Fruit fly (Drosophila melanogaster) whole organism, embryonic: ENCODE data around the gene wisp.
A peak's percentile ranks its signal among the peaks of the same experiment; 100 is the strongest.

ENCODE experiments used
- Atf-2 ChIP-seq: fragments of 200-800 bp; sonication (Bioruptor generic); optimal IDR thresholded peaks from 2 replicates; lab custom pipeline; 2016; ENCODE audit warnings: missing biosample characterization, missing genetic modification characterization
- B-H2 ChIP-seq: fragments of 200-800 bp; sonication (Bioruptor generic); optimal IDR thresholded peaks from 2 replicates; lab custom pipeline; 2018; ENCODE audit warnings: missing biosample characterization, mild to moderate bottlenecking, missing genetic modification characterization
- Bgb ChIP-seq: fragments of 200-800 bp; sonication (Bioruptor generic); IDR thresholded peaks from 2 replicates; pipeline ENCODE4 v1.3.6; 2022; ENCODE audit warnings: missing biosample characterization, missing genetic modification characterization; ENCODE audit not compliant: partially characterized antibody
- CG10462 ChIP-seq: fragments of 200-800 bp; sonication (Bioruptor generic); optimal IDR thresholded peaks from 2 replicates; lab custom pipeline; 2016; ENCODE audit warnings: missing biosample characterization, missing genetic modification characterization
- CG11247 ChIP-seq: fragments of 200-800 bp; sonication (Bioruptor generic); IDR thresholded peaks from 2 replicates; pipeline ENCODE4 v1.3.6; 2022; ENCODE audit warnings: missing biosample characterization, missing genetic modification characterization
- CG1233 ChIP-seq: fragments of 200-800 bp; sonication (Bioruptor generic); optimal IDR thresholded peaks from 4 replicates; lab custom pipeline; 2018; ENCODE audit warnings: missing biosample characterization, mild to moderate bottlenecking, missing genetic modification characterization
- CG12769 ChIP-seq: fragments of 200-800 bp; sonication (Bioruptor generic); optimal IDR thresholded peaks from 2 replicates; lab custom pipeline; 2019; ENCODE audit warnings: missing biosample characterization, mild to moderate bottlenecking, missing genetic modification characterization, moderate library complexity
- CG13424 ChIP-seq: fragments of 200-800 bp; sonication (Bioruptor generic); optimal IDR thresholded peaks from 2 replicates; lab custom pipeline; 2019; ENCODE audit warnings: missing biosample characterization, mild to moderate bottlenecking, missing genetic modification characterization, moderate library complexity
- CG1603 ChIP-seq: fragments of 200-800 bp; sonication (Bioruptor generic); optimal IDR thresholded peaks from 2 replicates; lab custom pipeline; 2019; ENCODE audit warnings: missing biosample characterization, mild to moderate bottlenecking, missing genetic modification characterization, moderate library complexity
- CG1792 ChIP-seq: fragments of 200-800 bp; sonication (Bioruptor generic); optimal IDR thresholded peaks from 2 replicates; lab custom pipeline; 2016; ENCODE audit warnings: missing biosample characterization, missing genetic modification characterization
- CG18476 ChIP-seq: fragments of 200-800 bp; sonication (Bioruptor generic); optimal IDR thresholded peaks from 2 replicates; lab custom pipeline; 2016; ENCODE audit warnings: missing biosample characterization, mild to moderate bottlenecking, missing genetic modification characterization
- CG18619 ChIP-seq: fragments of 200-800 bp; sonication (Bioruptor generic); optimal IDR thresholded peaks from 3 replicates; lab custom pipeline; 2017; ENCODE audit warnings: missing biosample characterization, mild to moderate bottlenecking, missing genetic modification characterization
- CG18764 ChIP-seq: fragments of 200-800 bp; sonication (Bioruptor generic); optimal IDR thresholded peaks from 3 replicates; lab custom pipeline; 2016; ENCODE audit warnings: missing biosample characterization, missing genetic modification characterization
- CG2129 ChIP-seq: fragments of 200-800 bp; sonication (Bioruptor generic); IDR thresholded peaks from 2 replicates; pipeline ENCODE4 v1.3.6; 2022; ENCODE audit warnings: missing biosample characterization, missing genetic modification characterization; ENCODE audit not compliant: partially characterized antibody
- CG2199 ChIP-seq: fragments of 200-800 bp; sonication (Bioruptor generic); IDR thresholded peaks from 3 replicates; pipeline ENCODE4 v1.3.6; 2022; ENCODE audit warnings: missing biosample characterization, missing genetic modification characterization
- CG2678 ChIP-seq: fragments of 200-800 bp; sonication (Bioruptor generic); optimal IDR thresholded peaks from 3 replicates; lab custom pipeline; 2019; ENCODE audit warnings: missing biosample characterization, mild to moderate bottlenecking, missing genetic modification characterization, moderate library complexity
- CG2889 ChIP-seq: fragments of 200-800 bp; sonication (Bioruptor generic); IDR thresholded peaks from 3 replicates; pipeline ENCODE4 v1.3.6; 2022; ENCODE audit warnings: missing biosample characterization, missing genetic modification characterization
- CG32532 ChIP-seq: fragments of 200-800 bp; sonication (Bioruptor generic); IDR thresholded peaks from 2 replicates; pipeline ENCODE4 v1.3.6; 2022; ENCODE audit warnings: missing biosample characterization, missing genetic modification characterization
- CG3281 ChIP-seq: fragments of 200-800 bp; sonication (Bioruptor generic); optimal IDR thresholded peaks from 3 replicates; lab custom pipeline; 2017; ENCODE audit warnings: missing biosample characterization, mild to moderate bottlenecking, missing genetic modification characterization
- CG34224 ChIP-seq: fragments of 200-800 bp; sonication (Bioruptor generic); IDR thresholded peaks from 3 replicates; pipeline ENCODE4 v1.3.6; 2022; ENCODE audit warnings: missing biosample characterization, missing genetic modification characterization; ENCODE audit not compliant: partially characterized antibody
- CG3726 ChIP-seq: fragments of 200-800 bp; sonication (Bioruptor generic); IDR thresholded peaks from 3 replicates; pipeline ENCODE4, ENCODE4 v1.3.6; 2022; ENCODE audit warnings: missing biosample characterization, missing genetic modification characterization
- CG4360 ChIP-seq: fragments of 200-800 bp; sonication (Bioruptor generic); IDR thresholded peaks from 2 replicates; pipeline ENCODE4 v1.3.6; 2022; ENCODE audit warnings: missing biosample characterization, missing genetic modification characterization
- CG4707 ChIP-seq: fragments of 200-800 bp; sonication (Bioruptor generic); optimal IDR thresholded peaks from 2 replicates; lab custom pipeline; 2018; ENCODE audit warnings: missing biosample characterization, mild to moderate bottlenecking, missing genetic modification characterization, moderate library complexity
- CG6175 ChIP-seq: fragments of 200-800 bp; sonication (Bioruptor generic); IDR thresholded peaks from 3 replicates; pipeline ENCODE4 v1.3.6; 2022; ENCODE audit warnings: missing biosample characterization, missing genetic modification characterization
- CG8281 ChIP-seq: fragments of 200-800 bp; sonication (Bioruptor generic); optimal IDR thresholded peaks from 2 replicates; lab custom pipeline; 2018; ENCODE audit warnings: missing biosample characterization, mild to moderate bottlenecking, missing genetic modification characterization, moderate library complexity
- CG8765 ChIP-seq: fragments of 200-800 bp; sonication (Bioruptor generic); IDR thresholded peaks from 2 replicates; pipeline ENCODE4 v1.3.6; 2022; ENCODE audit warnings: missing biosample characterization, missing genetic modification characterization
- Dbx ChIP-seq: fragments of 200-800 bp; sonication (Bioruptor generic); IDR thresholded peaks from 3 replicates; pipeline ENCODE4 v1.3.6; 2022; ENCODE audit warnings: missing biosample characterization, missing genetic modification characterization
- Ets97D ChIP-seq: fragments of 200-800 bp; sonication (Bioruptor generic); optimal IDR thresholded peaks from 3 replicates; lab custom pipeline; 2016; ENCODE audit warnings: missing biosample characterization, missing genetic modification characterization
- Neu2 ChIP-seq: fragments of 200-800 bp; sonication (Bioruptor generic); optimal IDR thresholded peaks from 3 replicates; lab custom pipeline; 2016; ENCODE audit warnings: missing biosample characterization, missing genetic modification characterization, borderline replicate concordance
- Nf-YA ChIP-seq: fragments of 200-800 bp; sonication (Bioruptor generic); IDR thresholded peaks from 2 replicates; pipeline ENCODE4 v1.3.6; 2022; ENCODE audit warnings: missing biosample characterization, missing genetic modification characterization
- bab2 ChIP-seq: fragments of 200-800 bp; sonication (Bioruptor generic); optimal IDR thresholded peaks from 2 replicates; lab custom pipeline; 2016; ENCODE audit warnings: missing biosample characterization, missing genetic modification characterization
- br ChIP-seq: fragments of >200 bp; optimal IDR thresholded peaks from 2 replicates; lab custom pipeline; 2017
- caup ChIP-seq: fragments of 200-800 bp; sonication (Bioruptor generic); optimal IDR thresholded peaks from 3 replicates; lab custom pipeline; 2017; ENCODE audit warnings: missing biosample characterization, mild to moderate bottlenecking, missing genetic modification characterization, moderate library complexity; ENCODE audit not compliant: severe bottlenecking
- crp ChIP-seq, 2 experiments: fragments of 200-800 bp; sonication (Bioruptor generic); optimal IDR thresholded peaks; 2 replicates in 1 of 2; 3 replicates in 1 of 2; lab custom pipeline; 2017; ENCODE audit warnings: missing biosample characterization in 2 of 2, missing genetic modification characterization in 2 of 2, mild to moderate bottlenecking in 1 of 2, moderate library complexity in 1 of 2
- cwo ChIP-seq: fragments of 200-800 bp; sonication (Bioruptor generic); optimal IDR thresholded peaks from 3 replicates; lab custom pipeline; 2017; ENCODE audit warnings: missing biosample characterization, missing genetic modification characterization, mild to moderate bottlenecking, moderate library complexity, missing genetic modification reagents
- esg ChIP-seq: fragments of 200-800 bp; sonication (Bioruptor generic); conservative IDR thresholded peaks from 2 replicates; pipeline ENCODE4 v1.3.6; 2022; ENCODE audit warnings: missing biosample characterization, missing genetic modification characterization
- fd102C ChIP-seq: fragments of 200-800 bp; sonication (Bioruptor generic); optimal IDR thresholded peaks from 2 replicates; lab custom pipeline; 2018; ENCODE audit warnings: missing biosample characterization, mild to moderate bottlenecking, missing genetic modification characterization, moderate library complexity
- fd64A ChIP-seq: fragments of 200-800 bp; sonication (Bioruptor generic); optimal IDR thresholded peaks from 3 replicates; lab custom pipeline; 2018; ENCODE audit warnings: missing biosample characterization, mild to moderate bottlenecking, missing genetic modification characterization
- mam ChIP-seq: fragments of 200-800 bp; sonication (Bioruptor generic); optimal IDR thresholded peaks from 3 replicates; lab custom pipeline; 2016; ENCODE audit warnings: missing biosample characterization, missing genetic modification characterization
- nerfin-1 ChIP-seq: fragments of 200-800 bp; sonication (Bioruptor generic); optimal IDR thresholded peaks from 3 replicates; lab custom pipeline; 2019; ENCODE audit warnings: missing biosample characterization, mild to moderate bottlenecking, missing genetic modification characterization, moderate library complexity
- nerfin-2 ChIP-seq: fragments of 200-800 bp; sonication (Bioruptor generic); IDR thresholded peaks from 2 replicates; pipeline ENCODE4 v1.3.6; 2022; ENCODE audit warnings: missing biosample characterization, missing genetic modification characterization; ENCODE audit not compliant: partially characterized antibody
- nmo ChIP-seq: fragments of 200-800 bp; sonication (Bioruptor generic); optimal IDR thresholded peaks from 2 replicates; lab custom pipeline; 2018; ENCODE audit warnings: missing biosample characterization, mild to moderate bottlenecking, missing genetic modification characterization, moderate library complexity
- odd ChIP-seq: fragments of 200-800 bp; sonication (Bioruptor generic); optimal IDR thresholded peaks from 2 replicates; lab custom pipeline; 2017; ENCODE audit warnings: missing biosample characterization, mild to moderate bottlenecking, missing genetic modification characterization
- pfk ChIP-seq: fragments of 200-800 bp; sonication (Bioruptor generic); optimal IDR thresholded peaks from 2 replicates; lab custom pipeline; 2018; ENCODE audit warnings: missing biosample characterization, mild to moderate bottlenecking, missing genetic modification characterization, moderate library complexity
- ro ChIP-seq: fragments of 200-800 bp; sonication (Bioruptor generic); IDR thresholded peaks from 2 replicates; pipeline ENCODE4 v1.3.6; 2022; ENCODE audit warnings: missing biosample characterization, missing genetic modification characterization
- schlank ChIP-seq: fragments of 200-800 bp; sonication (Bioruptor generic); optimal IDR thresholded peaks from 2 replicates; lab custom pipeline; 2018; ENCODE audit warnings: missing biosample characterization, mild to moderate bottlenecking, missing genetic modification characterization
- shn ChIP-seq: fragments of 200-800 bp; sonication (Bioruptor generic); optimal IDR thresholded peaks from 3 replicates; lab custom pipeline; 2016; ENCODE audit warnings: missing biosample characterization, missing genetic modification characterization
- slbo ChIP-seq: fragments of 200-800 bp; sonication (Bioruptor generic); IDR thresholded peaks from 2 replicates; pipeline ENCODE4 v1.3.6; 2022; ENCODE audit warnings: missing biosample characterization, missing genetic modification characterization
- toy ChIP-seq: fragments of 200-800 bp; sonication (Bioruptor generic); IDR thresholded peaks from 2 replicates; pipeline ENCODE4 v1.3.6; 2022; ENCODE audit warnings: missing biosample characterization, missing genetic modification characterization
- tup ChIP-seq: fragments of 200-800 bp; sonication (Bioruptor generic); optimal IDR thresholded peaks from 2 replicates; lab custom pipeline; 2016; ENCODE audit warnings: missing biosample characterization, mild to moderate bottlenecking, missing genetic modification characterization, moderate library complexity
- vvl ChIP-seq: fragments of 200-800 bp; sonication (Bioruptor generic); IDR thresholded peaks from 2 replicates; pipeline ENCODE4 v1.3.6; 2022; ENCODE audit warnings: missing biosample characterization, missing genetic modification characterization

Gene wisp

DNA sequence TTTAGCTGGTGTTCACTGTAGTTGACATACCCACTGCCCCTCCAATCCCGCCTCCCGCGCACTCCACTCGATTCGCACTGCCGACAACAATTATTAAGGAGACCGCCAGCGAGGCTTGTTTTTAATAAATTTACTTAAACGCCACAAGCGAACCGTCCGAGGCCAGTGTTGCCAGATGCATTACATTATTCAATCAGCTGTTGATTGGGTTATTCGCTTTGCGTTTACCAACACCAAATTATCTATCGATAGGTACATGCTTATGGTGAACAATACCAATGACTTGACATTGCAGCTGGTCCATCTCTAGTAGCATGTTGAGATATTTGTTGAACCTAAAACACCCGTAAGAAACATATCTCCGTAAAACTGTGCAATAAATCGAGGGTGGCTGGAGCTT lies 6.8 kb upstream of the wisp start, which contains the start of the genes CG10353 and SelG (continued):
- no peak for TF ChIP-seq CG11247 (GFP tag; lab: Robert Waterston, UW)
- TF ChIP-seq nerfin-2 (GFP tag; lab: Robert Waterston, UW): peak; percentile 56; the same call in 1 of the 2 replicates
- TF ChIP-seq Neu2 (GFP tag; lab: Kevin White, UChicago): no peak
- peak; percentile 27 for TF ChIP-seq CG18764 (GFP tag; lab: Kevin White, UChicago)
- TF ChIP-seq fd64A (GFP tag; lab: Kevin White, UChicago): no peak
- TF ChIP-seq Bgb (GFP tag; lab: Robert Waterston, UW): peak; percentile 90
- TF ChIP-seq Atf-2 (GFP tag; lab: Kevin White, UChicago): no peak
- peak; percentile 36 for TF ChIP-seq pfk
- TF ChIP-seq tup: peak; percentile 10
- no peak for TF ChIP-seq CG18476 (GFP tag; lab: Kevin White, UChicago)
- TF ChIP-seq CG8281 (tag; lab: Kevin White, UChicago): no peak
- TF ChIP-seq schlank (tag; lab: Kevin White, UChicago): no peak
- no peak for TF ChIP-seq CG8765 (GFP tag; lab: Robert Waterston, UW)
- TF ChIP-seq CG6175 (GFP tag; lab: Robert Waterston, UW): no peak
- TF ChIP-seq shn: no peak
- TF ChIP-seq slbo (GFP tag; lab: Robert Waterston, UW): peak; percentile 63
- no peak for TF ChIP-seq Dbx (GFP tag; lab: Robert Waterston, UW)
- TF ChIP-seq br (lab: Kevin White, UChicago): no peak
- peak; percentile 32 for TF ChIP-seq caup (GFP tag; lab: Kevin White, UChicago)
- TF ChIP-seq CG2889: no peak
- TF ChIP-seq CG10462 (GFP tag; lab: Kevin White, UChicago): no peak
- no peak for TF ChIP-seq Nf-YA (GFP tag; lab: Robert Waterston, UW)
- no peak for TF ChIP-seq CG32532
- peak; percentile 94 for TF ChIP-seq CG34224 (GFP tag; lab: Robert Waterston, UW)
- peak; percentile 13 for TF ChIP-seq CG13424
- TF ChIP-seq fd102C (GFP tag; lab: Kevin White, UChicago): no peak
- no peak for TF ChIP-seq cwo
- peak; percentile 80 for TF ChIP-seq CG1603
- TF ChIP-seq CG2199: peak; percentile 28; the same call in 1 of the 3 replicates
- peak; percentile 72 for TF ChIP-seq mam (GFP tag; lab: Kevin White, UChicago)
- no peak for TF ChIP-seq ro
- TF ChIP-seq nmo (GFP tag; lab: Kevin White, UChicago): peak; percentile 39
- TF ChIP-seq toy (GFP tag; lab: Robert Waterston, UW): no peak
- TF ChIP-seq bab2 (GFP tag; lab: Kevin White, UChicago): peak; percentile 37
- no peak for TF ChIP-seq esg (GFP tag; lab: Robert Waterston, UW)
- TF ChIP-seq CG2678 (tag; lab: Kevin White, UChicago): peak; percentile 13
- TF ChIP-seq nerfin-1: peak; percentile 48
- peak; percentile 65 for TF ChIP-seq Ets97D (GFP tag; lab: Kevin White, UChicago)
- no peak for TF ChIP-seq CG3726 (GFP tag; lab: Robert Waterston, UW)
- TF ChIP-seq crp (GFP tag; optimal IDR thresholded peaks at IDR 0.05; lab: Kevin White, UChicago): peak; percentile 77 to 96
- TF ChIP-seq CG18619 (GFP tag; lab: Kevin White, UChicago): no peak
- TF ChIP-seq B-H2 (GFP tag; lab: Kevin White, UChicago): peak; percentile 87
- no peak for TF ChIP-seq odd (GFP tag; lab: Kevin White, UChicago)
- no peak for TF ChIP-seq CG4707 (GFP tag; lab: Kevin White, UChicago)
- peak; percentile 54 for TF ChIP-seq CG12769 (tag; lab: Kevin White, UChicago)
- TF ChIP-seq CG1233 (GFP tag; lab: Kevin White, UChicago): no peak
- TF ChIP-seq CG2129 (GFP tag; lab: Robert Waterston, UW): peak; percentile 52
- TF ChIP-seq vvl (GFP tag; lab: Robert Waterston, UW): peak; percentile 64
- peak; percentile 24 for TF ChIP-seq CG1792 (GFP tag; lab: Kevin White, UChicago)
- TF ChIP-seq CG3281 (GFP tag; lab: Kevin White, UChicago): peak; percentile 24
- no peak for TF ChIP-seq CG4360 (GFP tag; lab: Robert Waterston, UW)
